Fruit fly (Drosophila melanogaster) whole organism, embryonic: Measurements from ENCODE around the gene RpS17.

Source experiments
- Ada2b ChIP-seq: fragments of 200-800 bp; sonication (Bioruptor generic); IDR thresholded peaks from 2 replicates; pipeline ENCODE4 v1.3.6; 2022; ENCODE audit warnings: missing biosample characterization, missing genetic modification characterization
- Aef1 ChIP-seq: fragments of 200-800 bp; sonication (Bioruptor generic); IDR thresholded peaks from 3 replicates; pipeline ENCODE4 v1.3.6; 2022; ENCODE audit warnings: missing biosample characterization, missing genetic modification characterization
- B-H1 ChIP-seq: fragments of 200-800 bp; sonication (Bioruptor generic); IDR thresholded peaks from 3 replicates; pipeline ENCODE4 v1.3.6; 2022; ENCODE audit warnings: missing biosample characterization, missing genetic modification characterization
- CG11247 ChIP-seq: fragments of 200-800 bp; sonication (Bioruptor generic); IDR thresholded peaks from 2 replicates; pipeline ENCODE4 v1.3.6; 2022; ENCODE audit warnings: missing biosample characterization, missing genetic modification characterization
- CG11696 ChIP-seq: fragments of 200-800 bp; sonication (Bioruptor generic); IDR thresholded peaks from 2 replicates; pipeline ENCODE4 v1.3.6; 2022; ENCODE audit warnings: missing biosample characterization, missing genetic modification characterization
- CG12236 ChIP-seq: fragments of 200-800 bp; sonication (Bioruptor generic); optimal IDR thresholded peaks from 2 replicates; lab custom pipeline; 2016; ENCODE audit warnings: missing biosample characterization, missing genetic modification characterization
- CG14050 ChIP-seq: fragments of 200-800 bp; sonication (Bioruptor generic); IDR thresholded peaks from 3 replicates; pipeline ENCODE4 v1.3.6; 2022; ENCODE audit warnings: missing biosample characterization, missing genetic modification characterization
- CG15696 ChIP-seq: fragments of 200-800 bp; sonication (Bioruptor generic); optimal IDR thresholded peaks from 2 replicates; lab custom pipeline; 2019; ENCODE audit warnings: missing biosample characterization, mild to moderate bottlenecking, missing genetic modification characterization, moderate library complexity
- CG2199 ChIP-seq: fragments of 200-800 bp; sonication (Bioruptor generic); IDR thresholded peaks from 3 replicates; pipeline ENCODE4 v1.3.6; 2022; ENCODE audit warnings: missing biosample characterization, missing genetic modification characterization
- CG34224 ChIP-seq: fragments of 200-800 bp; sonication (Bioruptor generic); IDR thresholded peaks from 3 replicates; pipeline ENCODE4 v1.3.6; 2022; ENCODE audit warnings: missing biosample characterization, missing genetic modification characterization; ENCODE audit not compliant: partially characterized antibody
- CG4360 ChIP-seq: fragments of 200-800 bp; sonication (Bioruptor generic); IDR thresholded peaks from 2 replicates; pipeline ENCODE4 v1.3.6; 2022; ENCODE audit warnings: missing biosample characterization, missing genetic modification characterization
- CG4854 ChIP-seq: fragments of 200-800 bp; sonication (Bioruptor generic); optimal IDR thresholded peaks from 2 replicates; lab custom pipeline; 2016; ENCODE audit warnings: missing biosample characterization, missing genetic modification characterization, inconsistent platforms
- CG6765 ChIP-seq: fragments of 200-800 bp; sonication (Bioruptor generic); optimal IDR thresholded peaks from 3 replicates; lab custom pipeline; 2017; ENCODE audit warnings: missing biosample characterization, mild to moderate bottlenecking, missing genetic modification characterization
- CG7839 ChIP-seq: fragments of 200-800 bp; sonication (Bioruptor generic); optimal IDR thresholded peaks from 3 replicates; lab custom pipeline; 2018; ENCODE audit warnings: missing biosample characterization, mild to moderate bottlenecking, missing genetic modification characterization, moderate library complexity
- CG8478 ChIP-seq: fragments of >200 bp; optimal IDR thresholded peaks from 2 replicates; lab custom pipeline; 2018
- Dad ChIP-seq: fragments of 200-800 bp; sonication (Bioruptor generic); optimal IDR thresholded peaks from 3 replicates; lab custom pipeline; 2016; ENCODE audit warnings: missing biosample characterization, missing genetic modification characterization
- Doc3 ChIP-seq: fragments of 200-800 bp; sonication (Bioruptor generic); IDR thresholded peaks from 3 replicates; pipeline ENCODE4 v1.3.6; 2022; ENCODE audit warnings: missing biosample characterization, missing genetic modification characterization; ENCODE audit not compliant: partially characterized antibody
- Dp ChIP-seq: fragments of 200-800 bp; sonication (Bioruptor generic); optimal IDR thresholded peaks from 2 replicates; lab custom pipeline; 2018; ENCODE audit warnings: missing biosample characterization, mild to moderate bottlenecking, missing genetic modification characterization, moderate library complexity
- E2f1 ChIP-seq: fragments of 200-800 bp; sonication (Bioruptor generic); IDR thresholded peaks from 2 replicates; pipeline ENCODE4 v1.3.6; 2022; ENCODE audit warnings: missing biosample characterization, missing genetic modification characterization
- Gsc ChIP-seq: fragments of 200-800 bp; sonication (Bioruptor generic); IDR thresholded peaks from 2 replicates; pipeline ENCODE4 v1.3.6; 2022; ENCODE audit warnings: missing biosample characterization, missing genetic modification characterization
- Hr39 ChIP-seq: fragments of >200 bp; optimal IDR thresholded peaks from 2 replicates; lab custom pipeline; 2017
- MBD-R2 ChIP-seq: fragments of 200-800 bp; sonication (Bioruptor generic); IDR thresholded peaks from 2 replicates; pipeline ENCODE4 v1.3.6; 2022; ENCODE audit warnings: missing biosample characterization, missing genetic modification characterization
- MTF-1 ChIP-seq: fragments of 200-800 bp; sonication (Bioruptor generic); optimal IDR thresholded peaks from 2 replicates; lab custom pipeline; 2018; ENCODE audit warnings: missing biosample characterization, mild to moderate bottlenecking, missing genetic modification characterization, borderline replicate concordance
- NK7.1 ChIP-seq: fragments of 200-800 bp; sonication (Bioruptor generic); optimal IDR thresholded peaks from 3 replicates; lab custom pipeline; 2016; ENCODE audit warnings: missing biosample characterization, missing genetic modification characterization
- Optix ChIP-seq: fragments of 200-800 bp; sonication (Bioruptor generic); IDR thresholded peaks from 3 replicates; pipeline ENCODE4 v1.3.6; 2022; ENCODE audit warnings: missing biosample characterization, missing genetic modification characterization
- Sox102F ChIP-seq: fragments of 200-800 bp; sonication (Bioruptor generic); optimal IDR thresholded peaks from 2 replicates; lab custom pipeline; 2018; ENCODE audit warnings: missing biosample characterization, mild to moderate bottlenecking, missing genetic modification characterization, moderate library complexity
- al ChIP-seq: fragments of 200-800 bp; sonication (Bioruptor generic); IDR thresholded peaks from 2 replicates; pipeline ENCODE4 v1.3.6; 2022; ENCODE audit warnings: missing biosample characterization, missing genetic modification characterization
- ap ChIP-seq: fragments of 200-800 bp; sonication (Bioruptor generic); IDR thresholded peaks from 2 replicates; pipeline ENCODE4 v1.3.6; 2022; ENCODE audit warnings: missing biosample characterization, missing genetic modification characterization
- ash1 ChIP-seq: fragments of 200-800 bp; sonication (Bioruptor generic); optimal IDR thresholded peaks from 2 replicates; lab custom pipeline; 2018; ENCODE audit warnings: missing biosample characterization, mild to moderate bottlenecking, missing genetic modification characterization
- bab2 ChIP-seq: fragments of 200-800 bp; sonication (Bioruptor generic); optimal IDR thresholded peaks from 2 replicates; lab custom pipeline; 2016; ENCODE audit warnings: missing biosample characterization, missing genetic modification characterization
- cad ChIP-seq: fragments of >200 bp; optimal IDR thresholded peaks from 2 replicates; lab custom pipeline; 2017; ENCODE audit warnings: missing biosample characterization, missing genetic modification characterization
- chn ChIP-seq: fragments of 200-800 bp; sonication (Bioruptor generic); optimal IDR thresholded peaks from 2 replicates; lab custom pipeline; 2016; ENCODE audit warnings: missing biosample characterization, missing genetic modification characterization
- cwo ChIP-seq: fragments of 200-800 bp; sonication (Bioruptor generic); optimal IDR thresholded peaks from 3 replicates; lab custom pipeline; 2017; ENCODE audit warnings: missing biosample characterization, missing genetic modification characterization, mild to moderate bottlenecking, moderate library complexity, missing genetic modification reagents
- dmrt11E ChIP-seq: fragments of 200-800 bp; sonication (Bioruptor generic); optimal IDR thresholded peaks from 3 replicates; lab custom pipeline; 2018; ENCODE audit warnings: missing biosample characterization, mild to moderate bottlenecking, missing genetic modification characterization, moderate library complexity
- dysf ChIP-seq: fragments of 200-800 bp; sonication (Bioruptor generic); IDR thresholded peaks from 3 replicates; pipeline ENCODE4 v1.3.6; 2022; ENCODE audit warnings: missing biosample characterization, missing genetic modification characterization
- gsb-n ChIP-seq: fragments of 200-800 bp; sonication (Bioruptor generic); optimal IDR thresholded peaks from 3 replicates; lab custom pipeline; 2018; ENCODE audit warnings: missing biosample characterization, mild to moderate bottlenecking, missing genetic modification characterization
- ham ChIP-seq: fragments of 200-800 bp; sonication (Bioruptor generic); IDR thresholded peaks from 2 replicates; pipeline ENCODE4 v1.3.6; 2022; ENCODE audit warnings: missing biosample characterization, missing genetic modification characterization
- hkb ChIP-seq, 2 experiments: fragments of 200-800 bp in 1 of 2; fragments of >200 bp in 1 of 2; sonication (Bioruptor generic) in 1 of 2; IDR thresholded peaks in 1 of 2; optimal IDR thresholded peaks in 1 of 2; 2 replicates each; pipeline versions ENCODE4 v1.3.6 to Lab custom; 2017 to 2022; ENCODE audit warnings: missing biosample characterization in 1 of 2, missing genetic modification characterization in 1 of 2
- lola ChIP-seq, 3 experiments: fragments of >200 bp in 2 of 3; fragments of 200-800 bp in 1 of 3; sonication (Bioruptor generic) in 1 of 3; optimal IDR thresholded peaks; 2 replicates each; lab custom pipeline; 2017 to 2019; ENCODE audit warnings: missing biosample characterization in 3 of 3, missing genetic modification characterization in 3 of 3, mild to moderate bottlenecking in 1 of 3, moderate library complexity in 1 of 3
- maf-S ChIP-seq: fragments of 200-800 bp; sonication (Bioruptor generic); optimal IDR thresholded peaks from 2 replicates; lab custom pipeline; 2016; ENCODE audit warnings: missing biosample characterization, missing genetic modification characterization
- onecut ChIP-seq: fragments of 200-800 bp; sonication (Bioruptor generic); IDR thresholded peaks from 2 replicates; pipeline ENCODE4 v1.3.6; 2022; ENCODE audit warnings: missing biosample characterization, missing genetic modification characterization
- p53 ChIP-seq: fragments of 200-800 bp; sonication (Bioruptor generic); optimal IDR thresholded peaks from 2 replicates; lab custom pipeline; 2016; ENCODE audit warnings: missing biosample characterization, missing genetic modification characterization
- pnt ChIP-seq: fragments of 200-800 bp; sonication (Bioruptor generic); optimal IDR thresholded peaks from 3 replicates; lab custom pipeline; 2016; ENCODE audit warnings: missing biosample characterization, missing genetic modification characterization
- psq ChIP-seq: fragments of 200-800 bp; sonication (Bioruptor generic); optimal IDR thresholded peaks from 2 replicates; lab custom pipeline; 2017; ENCODE audit warnings: missing biosample characterization, missing genetic modification characterization
- pum ChIP-seq: fragments of 200-800 bp; sonication (Bioruptor generic); optimal IDR thresholded peaks from 2 replicates; lab custom pipeline; 2016; ENCODE audit warnings: missing biosample characterization, missing genetic modification characterization
- sug ChIP-seq: fragments of 200-800 bp; optimal IDR thresholded peaks from 2 replicates; lab custom pipeline; 2019; ENCODE audit warnings: missing biosample characterization, mild to moderate bottlenecking, missing genetic modification characterization, moderate library complexity
- tgo ChIP-seq: fragments of 200-800 bp; sonication (Bioruptor generic); IDR thresholded peaks from 3 replicates; pipeline ENCODE4 v1.3.6; 2022; ENCODE audit warnings: missing biosample characterization, missing genetic modification characterization
- tin ChIP-seq: fragments of 200-800 bp; sonication (Bioruptor generic); optimal IDR thresholded peaks from 3 replicates; lab custom pipeline; 2016; ENCODE audit warnings: missing biosample characterization, missing genetic modification characterization
- unc-4 ChIP-seq: fragments of 200-800 bp; sonication (Bioruptor generic); IDR thresholded peaks from 2 replicates; pipeline ENCODE4 v1.3.6; 2022; ENCODE audit warnings: missing biosample characterization, missing genetic modification characterization; ENCODE audit not compliant: partially characterized antibody
- zen ChIP-seq: fragments of 200-800 bp; sonication (Bioruptor generic); optimal IDR thresholded peaks from 3 replicates; lab custom pipeline; 2018; ENCODE audit warnings: missing biosample characterization, mild to moderate bottlenecking, missing genetic modification characterization, moderate library complexity

RpS17 gene

DNA sequence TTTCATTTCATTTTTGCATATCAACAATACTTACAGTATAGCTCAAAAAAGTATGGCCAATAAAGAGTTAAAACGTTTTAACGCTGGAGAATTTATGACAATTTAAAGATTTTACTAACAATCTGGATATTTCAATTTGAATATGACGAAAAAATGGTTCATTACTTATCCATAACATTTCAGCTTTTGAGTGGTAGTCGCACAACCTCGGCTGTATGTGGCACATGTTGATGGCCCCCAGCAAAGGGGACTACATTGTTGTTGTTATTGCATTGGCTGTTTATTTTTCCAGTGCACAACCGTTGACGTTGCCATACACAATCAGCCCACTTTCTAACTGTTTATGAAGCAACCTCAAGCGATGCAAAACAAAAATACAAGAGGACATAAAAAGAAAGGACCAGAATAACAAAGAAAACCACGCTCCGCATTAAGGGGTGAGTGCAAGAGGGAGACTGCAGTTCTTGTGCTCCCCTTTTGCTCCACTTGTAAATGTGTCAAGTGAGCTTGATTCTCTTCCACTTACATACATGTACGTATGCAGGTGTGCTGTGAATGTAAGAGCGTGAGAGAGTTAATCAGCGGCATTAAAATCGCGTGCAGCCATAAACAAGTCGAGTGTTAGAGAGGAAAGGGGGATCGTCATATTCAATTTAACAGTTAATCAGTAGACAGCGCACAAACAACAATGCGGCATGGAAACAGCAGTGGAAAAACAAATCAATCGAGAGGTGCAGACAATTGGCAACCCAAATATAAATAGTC, 9.4 kb downstream of the RpS17 start:
- no peak for TF ChIP-seq CG6765 (GFP tag; lab: Kevin White, UChicago)
- TF ChIP-seq Dad (GFP tag; lab: Kevin White, UChicago), result no peak
- TF ChIP-seq CG15696 (tag; lab: Kevin White, UChicago), result no peak
- TF ChIP-seq Doc3 (GFP tag; lab: Robert Waterston, UW), result no peak
- TF ChIP-seq CG8478 (lab: Kevin White, UChicago), result no peak
- TF ChIP-seq Optix (GFP tag; lab: Robert Waterston, UW), result no peak
- no peak for TF ChIP-seq psq (GFP tag; lab: Kevin White, UChicago)
- TF ChIP-seq dysf (GFP tag; lab: Robert Waterston, UW), result no peak; the same call in 2 of the 3 replicates
- TF ChIP-seq CG34224 (GFP tag; lab: Robert Waterston, UW), result no peak
- peak; percentile 58 for TF ChIP-seq CG7839 (tag; lab: Kevin White, UChicago)
- TF ChIP-seq onecut (GFP tag; lab: Robert Waterston, UW), result peak; percentile 27; the same call in 1 of the 2 replicates
- TF ChIP-seq CG4360 (GFP tag; lab: Robert Waterston, UW), result 0 out of 2 replicates have a peak, but pooled peaks have one; percentile 13
- TF ChIP-seq hkb (optimal IDR thresholded peaks at IDR 0.05; lab: Kevin White, UChicago), result no peak
- peak; percentile 66; the same call in 1 of the 2 replicates for TF ChIP-seq hkb (GFP tag; IDR thresholded peaks at IDR 0.05; lab: Robert Waterston, UW)
- no peak for TF ChIP-seq ash1 (GFP tag; lab: Kevin White, UChicago)
- TF ChIP-seq CG4854 (GFP tag; lab: Kevin White, UChicago), result no peak
- peak; percentile 24; the same call in 2 of the 3 replicates for TF ChIP-seq CG14050 (GFP tag; lab: Robert Waterston, UW)
- no peak for TF ChIP-seq Aef1 (GFP tag; lab: Robert Waterston, UW)
- TF ChIP-seq dmrt11E (tag; lab: Kevin White, UChicago), result no peak
- peak; percentile 12 for TF ChIP-seq pum (GFP tag; lab: Kevin White, UChicago)
- TF ChIP-seq p53 (GFP tag; lab: Kevin White, UChicago), result no peak
- 0 out of 2 replicates have a peak, but pooled peaks have one; percentile 19 for TF ChIP-seq CG11247 (GFP tag; lab: Robert Waterston, UW)
- no peak for TF ChIP-seq NK7.1
- 0 out of 2 replicates have a peak, but pooled peaks have one; percentile 32 for TF ChIP-seq Gsc (GFP tag; lab: Robert Waterston, UW)
- TF ChIP-seq ap (GFP tag; lab: Robert Waterston, UW), result peak; percentile 62
- TF ChIP-seq lola (GFP tag; optimal IDR thresholded peaks at IDR 0.05; lab: Kevin White, UChicago), result peak in 1 of 3 experiments; percentile 7
- TF ChIP-seq CG2199 (GFP tag; lab: Robert Waterston, UW), result no peak
- no peak for TF ChIP-seq ham (GFP tag; lab: Robert Waterston, UW)
- TF ChIP-seq Ada2b (GFP tag; lab: Robert Waterston, UW), result peak; percentile 55
- TF ChIP-seq gsb-n (tag; lab: Kevin White, UChicago), result peak; percentile 35
- no peak for TF ChIP-seq unc-4 (GFP tag; lab: Robert Waterston, UW)
- TF ChIP-seq bab2 (GFP tag; lab: Kevin White, UChicago), result peak; percentile 18
- TF ChIP-seq zen, result no peak
- no peak for TF ChIP-seq chn (GFP tag; lab: Kevin White, UChicago)
- no peak for TF ChIP-seq Hr39 (lab: Kevin White, UChicago)
- peak; percentile 85 for TF ChIP-seq CG11696 (GFP tag; lab: Robert Waterston, UW)
- no peak for TF ChIP-seq pnt
- peak; percentile 90 for TF ChIP-seq sug (tag; lab: Kevin White, UChicago)
- no peak for TF ChIP-seq Dp
- TF ChIP-seq cwo (GFP tag; lab: Kevin White, UChicago), result no peak
- peak; percentile 40; the same call in 2 of the 3 replicates for TF ChIP-seq tgo (GFP tag; lab: Robert Waterston, UW)
- TF ChIP-seq B-H1 (GFP tag; lab: Robert Waterston, UW), result no peak
- no peak for TF ChIP-seq E2f1 (GFP tag; lab: Robert Waterston, UW)
- TF ChIP-seq MBD-R2, result no peak
- no peak for TF ChIP-seq MTF-1 (GFP tag; lab: Kevin White, UChicago)
- peak; percentile 12 for TF ChIP-seq CG12236
- TF ChIP-seq Sox102F, result peak; percentile 77
- TF ChIP-seq al (GFP tag; lab: Robert Waterston, UW), result no peak
- TF ChIP-seq cad (GFP tag; lab: Kevin White, UChicago), result no peak
- no peak for TF ChIP-seq tin (GFP tag; lab: Kevin White, UChicago)
- TF ChIP-seq maf-S (GFP tag; lab: Kevin White, UChicago), result no peak
